Fruit fly (Drosophila melanogaster) whole organism: ENCODE data around the gene CG44037.

Experiments
- Dll ChIP-seq: fragments of >200 bp; optimal IDR thresholded peaks from 2 replicates; lab custom pipeline; 2017
- pan ChIP-seq: fragments of >200 bp; optimal IDR thresholded peaks from 2 replicates; lab custom pipeline; 2017
- psq ChIP-seq: fragments of >200 bp; optimal IDR thresholded peaks from 2 replicates; lab custom pipeline; 2017

dm6 chr3R:12288580-12289299 is 30.2 kb downstream of the CG44037 start:
- TF ChIP-seq pan (lab: Kevin White, UChicago), result no peak
- no peak for TF ChIP-seq Dll (lab: Kevin White, UChicago)
- no peak for TF ChIP-seq psq (lab: Kevin White, UChicago)
